Fruit fly (Drosophila melanogaster) whole organism, embryonic: ENCODE data around the gene Ppox.

ENCODE experiments used
- CG10274 ChIP-seq: fragments of 200-800 bp; sonication (Bioruptor generic); optimal IDR thresholded peaks from 3 replicates; lab custom pipeline; 2017; ENCODE audit warnings: missing biosample characterization, mild to moderate bottlenecking, missing genetic modification characterization
- CG10654 ChIP-seq: fragments of 200-800 bp; sonication (Bioruptor generic); optimal IDR thresholded peaks from 2 replicates; lab custom pipeline; 2016; ENCODE audit warnings: missing biosample characterization, missing genetic modification characterization
- CG11247 ChIP-seq: fragments of 200-800 bp; sonication (Bioruptor generic); IDR thresholded peaks from 2 replicates; pipeline ENCODE4 v1.3.6; 2022; ENCODE audit warnings: missing biosample characterization, missing genetic modification characterization
- CG12155 ChIP-seq: fragments of 200-800 bp; sonication (Bioruptor generic); optimal IDR thresholded peaks from 3 replicates; lab custom pipeline; 2016; ENCODE audit warnings: missing biosample characterization, missing genetic modification characterization
- CG12744 ChIP-seq: fragments of 200-800 bp; sonication (Bioruptor generic); optimal IDR thresholded peaks from 2 replicates; lab custom pipeline; 2016; ENCODE audit warnings: missing biosample characterization, missing genetic modification characterization
- CG15514 ChIP-seq: fragments of 200-800 bp; sonication (Bioruptor generic); optimal IDR thresholded peaks from 3 replicates; lab custom pipeline; 2017; ENCODE audit warnings: missing biosample characterization, missing genetic modification characterization, mild to moderate bottlenecking, moderate library complexity, missing genetic modification reagents
- CG15696 ChIP-seq: fragments of 200-800 bp; sonication (Bioruptor generic); optimal IDR thresholded peaks from 2 replicates; lab custom pipeline; 2019; ENCODE audit warnings: missing biosample characterization, mild to moderate bottlenecking, missing genetic modification characterization, moderate library complexity
- CG1647 ChIP-seq: fragments of 200-800 bp; sonication (Bioruptor generic); optimal IDR thresholded peaks from 3 replicates; lab custom pipeline; 2016; ENCODE audit warnings: missing biosample characterization, missing genetic modification characterization
- CG17361 ChIP-seq: fragments of 200-800 bp; sonication (Bioruptor generic); IDR thresholded peaks from 3 replicates; pipeline ENCODE4 v1.3.6; 2022; ENCODE audit warnings: missing biosample characterization, missing genetic modification characterization
- CG31441 ChIP-seq: fragments of 200-800 bp; sonication (Bioruptor generic); IDR thresholded peaks from 2 replicates; pipeline ENCODE4 v1.3.6; 2022; ENCODE audit warnings: missing biosample characterization, missing genetic modification characterization
- CG34422 ChIP-seq: fragments of 200-800 bp; sonication (Bioruptor generic); IDR thresholded peaks from 3 replicates; pipeline ENCODE4 v1.3.6; 2022; ENCODE audit warnings: missing biosample characterization, missing genetic modification characterization
- CG3838 ChIP-seq: fragments of 200-800 bp; sonication (Bioruptor generic); optimal IDR thresholded peaks from 3 replicates; lab custom pipeline; 2016; ENCODE audit warnings: missing biosample characterization, missing genetic modification characterization
- CG3847 ChIP-seq: fragments of 200-800 bp; sonication (Bioruptor generic); IDR thresholded peaks from 2 replicates; pipeline ENCODE4 v1.3.6; 2022; ENCODE audit warnings: missing biosample characterization, missing genetic modification characterization
- CG43689 ChIP-seq: fragments of 200-800 bp; sonication (Bioruptor generic); IDR thresholded peaks from 2 replicates; pipeline ENCODE4 v1.3.6; 2022; ENCODE audit warnings: missing biosample characterization, missing genetic modification characterization
- CG5953 ChIP-seq: fragments of 200-800 bp; sonication (Bioruptor generic); IDR thresholded peaks from 2 replicates; pipeline ENCODE4 v1.3.6; 2022; ENCODE audit warnings: missing biosample characterization, missing genetic modification characterization
- CG6654 ChIP-seq: fragments of 200-800 bp; sonication (Bioruptor generic); optimal IDR thresholded peaks from 2 replicates; lab custom pipeline; 2017; ENCODE audit warnings: missing biosample characterization, mild to moderate bottlenecking, missing genetic modification characterization
- CG7786 ChIP-seq: fragments of 200-800 bp; sonication (Bioruptor generic); optimal IDR thresholded peaks from 2 replicates; lab custom pipeline; 2016; ENCODE audit warnings: missing biosample characterization, missing genetic modification characterization
- CG8388 ChIP-seq: fragments of 200-800 bp; sonication (Bioruptor generic); optimal IDR thresholded peaks from 2 replicates; lab custom pipeline; 2019; ENCODE audit warnings: missing biosample characterization, mild to moderate bottlenecking, missing genetic modification characterization, moderate library complexity
- CG9609 ChIP-seq: fragments of 200-800 bp; sonication (Bioruptor generic); optimal IDR thresholded peaks from 3 replicates; lab custom pipeline; 2016; ENCODE audit warnings: missing biosample characterization, missing genetic modification characterization
- CG9932 ChIP-seq: fragments of 200-800 bp; sonication (Bioruptor generic); IDR thresholded peaks from 2 replicates; pipeline ENCODE4 v1.3.6; 2022; ENCODE audit warnings: missing biosample characterization, missing genetic modification characterization
- D ChIP-seq, 2 experiments: fragments of 200-800 bp in 1 of 2; fragments of >200 bp in 1 of 2; sonication (Bioruptor generic) in 1 of 2; optimal IDR thresholded peaks; 2 replicates in 1 of 2; 3 replicates in 1 of 2; lab custom pipeline; 2017; ENCODE audit warnings: mild to moderate bottlenecking in 1 of 2, missing biosample characterization in 1 of 2, missing genetic modification characterization in 1 of 2, missing genetic modification reagents in 1 of 2
- Dip2 ChIP-seq: fragments of 200-800 bp; sonication (Bioruptor generic); IDR thresholded peaks from 2 replicates; pipeline ENCODE4 v1.3.6; 2022; ENCODE audit warnings: missing biosample characterization, missing genetic modification characterization
- Dll ChIP-seq: fragments of 200-800 bp; sonication (Bioruptor generic); IDR thresholded peaks from 4 replicates; pipeline ENCODE4 v1.3.6; 2022; ENCODE audit warnings: missing biosample characterization, missing genetic modification characterization; ENCODE audit not compliant: partially characterized antibody
- Dref ChIP-seq: fragments of 200-800 bp; sonication (Bioruptor generic); IDR thresholded peaks from 2 replicates; pipeline ENCODE4 v1.3.6; 2022; ENCODE audit warnings: missing biosample characterization, missing genetic modification characterization
- GATAe ChIP-seq: fragments of 200-800 bp; sonication (Bioruptor generic); conservative IDR thresholded peaks from 2 replicates; pipeline ENCODE4 v1.3.6; 2022; ENCODE audit warnings: missing biosample characterization, missing genetic modification characterization
- Gug ChIP-seq: fragments of 200-800 bp; sonication (Bioruptor generic); IDR thresholded peaks from 4 replicates; pipeline ENCODE4 v1.3.6; 2022; ENCODE audit warnings: missing biosample characterization, missing genetic modification characterization
- Hand ChIP-seq: fragments of 200-800 bp; sonication (Bioruptor generic); optimal IDR thresholded peaks from 2 replicates; lab custom pipeline; 2017; ENCODE audit warnings: mild to moderate bottlenecking, missing biosample characterization, missing genetic modification reagents, missing genetic modification characterization
- HmgD ChIP-seq: fragments of 200-800 bp; sonication (Bioruptor generic); optimal IDR thresholded peaks from 3 replicates; lab custom pipeline; 2016; ENCODE audit warnings: missing biosample characterization, missing genetic modification characterization
- Jarid2 ChIP-seq: fragments of 200-800 bp; sonication (Bioruptor generic); optimal IDR thresholded peaks from 3 replicates; lab custom pipeline; 2017; ENCODE audit warnings: mild to moderate bottlenecking, missing biosample characterization, missing genetic modification reagents, missing genetic modification characterization
- Meics ChIP-seq: fragments of 200-800 bp; sonication (Bioruptor generic); optimal IDR thresholded peaks from 2 replicates; lab custom pipeline; 2017; ENCODE audit warnings: missing biosample characterization, mild to moderate bottlenecking, missing genetic modification characterization
- Nf-YC ChIP-seq: fragments of 200-800 bp; optimal IDR thresholded peaks from 3 replicates; lab custom pipeline; 2019; ENCODE audit warnings: missing biosample characterization, mild to moderate bottlenecking, missing genetic modification characterization, moderate library complexity
- btn ChIP-seq: fragments of 200-800 bp; sonication (Bioruptor generic); optimal IDR thresholded peaks from 2 replicates; lab custom pipeline; 2016; ENCODE audit warnings: missing biosample characterization, missing genetic modification characterization
- crp ChIP-seq, 2 experiments: fragments of 200-800 bp; sonication (Bioruptor generic); optimal IDR thresholded peaks; 2 replicates in 1 of 2; 3 replicates in 1 of 2; lab custom pipeline; 2017; ENCODE audit warnings: missing biosample characterization in 2 of 2, missing genetic modification characterization in 2 of 2, mild to moderate bottlenecking in 1 of 2, moderate library complexity in 1 of 2
- cwo ChIP-seq: fragments of 200-800 bp; sonication (Bioruptor generic); optimal IDR thresholded peaks from 3 replicates; lab custom pipeline; 2017; ENCODE audit warnings: missing biosample characterization, missing genetic modification characterization, mild to moderate bottlenecking, moderate library complexity, missing genetic modification reagents
- dan ChIP-seq: fragments of 200-800 bp; sonication (Bioruptor generic); IDR thresholded peaks from 2 replicates; pipeline ENCODE4 v1.3.6; 2022; ENCODE audit warnings: missing biosample characterization, missing genetic modification characterization
- en ChIP-seq: fragments of 200-800 bp; sonication (Bioruptor generic); optimal IDR thresholded peaks from 2 replicates; lab custom pipeline; 2016; ENCODE audit warnings: missing biosample characterization, missing genetic modification characterization
- gfzf ChIP-seq: fragments of 200-800 bp; sonication (Bioruptor generic); optimal IDR thresholded peaks from 2 replicates; lab custom pipeline; 2016; ENCODE audit warnings: missing biosample characterization, mild to moderate bottlenecking, missing genetic modification characterization, moderate library complexity
- jigr1 ChIP-seq: fragments of 200-800 bp; sonication (Bioruptor generic); IDR thresholded peaks from 3 replicates; pipeline ENCODE4 v1.3.6; 2022; ENCODE audit warnings: missing biosample characterization, missing genetic modification characterization
- kni ChIP-seq: fragments of 200-800 bp; sonication (Bioruptor generic); optimal IDR thresholded peaks from 3 replicates; lab custom pipeline; 2017; ENCODE audit warnings: mild to moderate bottlenecking, missing biosample characterization, missing genetic modification reagents, missing genetic modification characterization
- nerfin-1 ChIP-seq: fragments of 200-800 bp; sonication (Bioruptor generic); optimal IDR thresholded peaks from 3 replicates; lab custom pipeline; 2019; ENCODE audit warnings: missing biosample characterization, mild to moderate bottlenecking, missing genetic modification characterization, moderate library complexity
- odd ChIP-seq: fragments of 200-800 bp; sonication (Bioruptor generic); optimal IDR thresholded peaks from 2 replicates; lab custom pipeline; 2017; ENCODE audit warnings: missing biosample characterization, mild to moderate bottlenecking, missing genetic modification characterization
- row ChIP-seq: fragments of 200-800 bp; sonication (Bioruptor generic); IDR thresholded peaks from 3 replicates; pipeline ENCODE4 v1.3.6; 2022; ENCODE audit warnings: missing biosample characterization, missing genetic modification characterization
- run ChIP-seq: fragments of 200-800 bp; sonication (Bioruptor generic); optimal IDR thresholded peaks from 3 replicates; lab custom pipeline; 2018; ENCODE audit warnings: missing biosample characterization, mild to moderate bottlenecking, missing genetic modification characterization
- salm ChIP-seq: fragments of 200-800 bp; sonication (Bioruptor generic); optimal IDR thresholded peaks from 2 replicates; lab custom pipeline; 2018; ENCODE audit warnings: missing biosample characterization, mild to moderate bottlenecking, missing genetic modification characterization
- scrt ChIP-seq: fragments of 200-800 bp; sonication (Bioruptor generic); optimal IDR thresholded peaks from 2 replicates; lab custom pipeline; 2018; ENCODE audit warnings: missing biosample characterization, mild to moderate bottlenecking, missing genetic modification characterization, moderate library complexity
- tin ChIP-seq: fragments of 200-800 bp; sonication (Bioruptor generic); optimal IDR thresholded peaks from 3 replicates; lab custom pipeline; 2016; ENCODE audit warnings: missing biosample characterization, missing genetic modification characterization
- tx ChIP-seq: fragments of 200-800 bp; sonication (Bioruptor generic); optimal IDR thresholded peaks from 2 replicates; lab custom pipeline; 2016; ENCODE audit warnings: missing biosample characterization, missing genetic modification characterization
- unpg ChIP-seq: fragments of 200-800 bp; sonication (Bioruptor generic); optimal IDR thresholded peaks from 3 replicates; lab custom pipeline; 2018; ENCODE audit warnings: missing biosample characterization, mild to moderate bottlenecking, missing genetic modification characterization, moderate library complexity
- vvl ChIP-seq: fragments of 200-800 bp; sonication (Bioruptor generic); IDR thresholded peaks from 2 replicates; pipeline ENCODE4 v1.3.6; 2022; ENCODE audit warnings: missing biosample characterization, missing genetic modification characterization
- wor ChIP-seq: fragments of 200-800 bp; sonication (Bioruptor generic); IDR thresholded peaks from 2 replicates; pipeline ENCODE4 v1.3.6; 2022; ENCODE audit warnings: missing biosample characterization, missing genetic modification characterization

Ppox gene

DNA sequence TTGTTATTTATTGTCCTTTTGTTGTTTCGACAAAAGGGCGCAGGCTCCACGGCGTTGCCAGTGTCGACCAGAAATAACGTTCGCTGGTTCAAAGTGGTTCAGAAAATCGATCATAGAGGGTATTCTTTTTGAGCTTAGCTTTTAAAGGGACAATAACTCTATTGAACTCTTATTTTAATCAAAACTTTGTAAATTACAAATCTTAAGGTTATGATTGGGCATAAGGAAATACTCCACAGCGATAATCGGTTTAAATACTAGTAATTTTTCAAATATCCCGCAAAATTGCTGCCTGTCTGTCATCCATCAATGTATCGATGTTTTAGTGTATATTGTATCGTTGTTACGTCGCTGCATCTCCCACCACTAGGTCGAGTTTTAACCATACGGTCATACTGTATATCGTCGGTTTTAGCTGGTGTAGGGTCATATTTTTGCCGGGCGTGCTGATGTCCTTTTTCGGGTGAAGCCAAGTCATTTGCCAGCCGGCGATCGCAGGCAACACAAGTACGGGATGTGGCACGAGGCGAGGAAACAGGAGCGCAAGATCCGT is 6.8 kb downstream of the Ppox start, which contains the start of the genes CG31125 and CG6695 (continued):
- TF ChIP-seq CG12744 (GFP tag; lab: Kevin White, UChicago): peak; percentile 51
- peak; percentile 74 for TF ChIP-seq CG12155 (GFP tag; lab: Kevin White, UChicago)
- TF ChIP-seq CG31441 (GFP tag; lab: Robert Waterston, UW): no peak
- TF ChIP-seq CG34422 (GFP tag; lab: Robert Waterston, UW): peak; percentile 61; the same call in 1 of the 3 replicates
- TF ChIP-seq nerfin-1: peak; percentile 28
- TF ChIP-seq Jarid2 (GFP tag; lab: Kevin White, UChicago): no peak
- TF ChIP-seq en (GFP tag; lab: Kevin White, UChicago): no peak
- peak; percentile 71 for TF ChIP-seq CG7786 (GFP tag; lab: Kevin White, UChicago)
- TF ChIP-seq CG1647: peak; percentile 31
- TF ChIP-seq odd (GFP tag; lab: Kevin White, UChicago): no peak
- TF ChIP-seq scrt (GFP tag; lab: Kevin White, UChicago): no peak
- TF ChIP-seq kni (GFP tag; lab: Kevin White, UChicago): no peak
- no peak for TF ChIP-seq CG6654
- no peak for TF ChIP-seq CG10274 (GFP tag; lab: Kevin White, UChicago)
- peak; percentile 82 for TF ChIP-seq Dll (GFP tag; lab: Robert Waterston, UW)
- TF ChIP-seq CG3847 (GFP tag; lab: Robert Waterston, UW): peak; percentile 56
- peak; percentile 63 for TF ChIP-seq tx (GFP tag; lab: Kevin White, UChicago)
- no peak for TF ChIP-seq CG3838 (GFP tag; lab: Kevin White, UChicago)
- no peak for TF ChIP-seq Dip2 (GFP tag; lab: Robert Waterston, UW)
- 0 out of 2 replicates have a peak, but pooled peaks have one; percentile 23 for TF ChIP-seq CG11247 (GFP tag; lab: Robert Waterston, UW)
- peak; percentile 46 for TF ChIP-seq Nf-YC (tag; lab: Kevin White, UChicago)
- TF ChIP-seq CG17361 (GFP tag; lab: Robert Waterston, UW): no peak; the same call in 1 of the 3 replicates
- TF ChIP-seq CG43689 (GFP tag; lab: Robert Waterston, UW): no peak
- TF ChIP-seq row (GFP tag; lab: Robert Waterston, UW): peak; percentile 70
- no peak for TF ChIP-seq run (tag; lab: Kevin White, UChicago)
- TF ChIP-seq CG15696 (tag; lab: Kevin White, UChicago): peak; percentile 53
- TF ChIP-seq cwo (GFP tag; lab: Kevin White, UChicago): no peak
- no peak for TF ChIP-seq CG5953
- no peak for TF ChIP-seq salm (tag; lab: Kevin White, UChicago)
- no peak for TF ChIP-seq wor
- TF ChIP-seq CG10654: peak; percentile 40
- no peak for TF ChIP-seq unpg
- peak; percentile 98 for TF ChIP-seq CG15514 (GFP tag; lab: Kevin White, UChicago)
- peak; percentile 60; the same call in 2 of the 4 replicates for TF ChIP-seq Gug
- peak; percentile 76 for TF ChIP-seq gfzf
- TF ChIP-seq CG9932 (GFP tag; lab: Robert Waterston, UW): peak; percentile 73
- TF ChIP-seq HmgD (GFP tag; lab: Kevin White, UChicago): peak; percentile 65
- TF ChIP-seq GATAe: no peak
- TF ChIP-seq dan (GFP tag; lab: Robert Waterston, UW): no peak
- TF ChIP-seq Dref (GFP tag; lab: Robert Waterston, UW): peak; percentile 90
- no peak for TF ChIP-seq Hand (GFP tag; lab: Kevin White, UChicago)
- no peak for TF ChIP-seq D (optimal IDR thresholded peaks at IDR 0.05; lab: Kevin White, UChicago)
- TF ChIP-seq D (GFP tag; optimal IDR thresholded peaks at IDR 0.05; lab: Kevin White, UChicago): no peak
- TF ChIP-seq tin (GFP tag; lab: Kevin White, UChicago): peak; percentile 58
- no peak for TF ChIP-seq Meics (GFP tag; lab: Kevin White, UChicago)
- peak in 1 of 2 experiments; percentile 38 for TF ChIP-seq crp (GFP tag; optimal IDR thresholded peaks at IDR 0.05; lab: Kevin White, UChicago)
- no peak for TF ChIP-seq btn (GFP tag; lab: Kevin White, UChicago)
- peak; percentile 12 for TF ChIP-seq CG8388 (GFP tag; lab: Kevin White, UChicago)
- TF ChIP-seq CG9609 (GFP tag; lab: Kevin White, UChicago): peak; percentile 73
- TF ChIP-seq jigr1 (GFP tag; lab: Robert Waterston, UW): no peak
- TF ChIP-seq vvl (GFP tag; lab: Robert Waterston, UW): no peak; the same call in 1 of the 2 replicates
